Fruit fly (Drosophila melanogaster) whole organism, embryonic: Measurements from ENCODE around the gene CG43886.

Source experiments
- Aef1 ChIP-seq: fragments of 200-800 bp; sonication (Bioruptor generic); IDR thresholded peaks from 3 replicates; pipeline ENCODE4 v1.3.6; 2022; ENCODE audit warnings: missing biosample characterization, missing genetic modification characterization
- Atf3 ChIP-seq: fragments of 200-800 bp; sonication (Bioruptor generic); optimal IDR thresholded peaks from 3 replicates; lab custom pipeline; 2016; ENCODE audit warnings: missing biosample characterization, missing genetic modification characterization
- Bdp1 ChIP-seq: fragments of 200-800 bp; sonication (Bioruptor generic); optimal IDR thresholded peaks from 3 replicates; lab custom pipeline; 2016; ENCODE audit warnings: missing biosample characterization, missing genetic modification characterization
- Bgb ChIP-seq: fragments of 200-800 bp; sonication (Bioruptor generic); IDR thresholded peaks from 2 replicates; pipeline ENCODE4 v1.3.6; 2022; ENCODE audit warnings: missing biosample characterization, missing genetic modification characterization; ENCODE audit not compliant: partially characterized antibody
- CG11560 ChIP-seq: fragments of 200-800 bp; sonication (Bioruptor generic); IDR thresholded peaks from 3 replicates; pipeline ENCODE4 v1.3.6; 2022; ENCODE audit warnings: missing biosample characterization, missing genetic modification characterization
- CG12391 ChIP-seq: fragments of 200-800 bp; sonication (Bioruptor generic); optimal IDR thresholded peaks from 3 replicates; lab custom pipeline; 2018; ENCODE audit warnings: missing biosample characterization, mild to moderate bottlenecking, missing genetic modification characterization, moderate library complexity
- CG12769 ChIP-seq: fragments of 200-800 bp; sonication (Bioruptor generic); optimal IDR thresholded peaks from 2 replicates; lab custom pipeline; 2019; ENCODE audit warnings: missing biosample characterization, mild to moderate bottlenecking, missing genetic modification characterization, moderate library complexity
- CG12942 ChIP-seq: fragments of 200-800 bp; sonication (Bioruptor generic); optimal IDR thresholded peaks from 3 replicates; lab custom pipeline; 2016; ENCODE audit warnings: missing biosample characterization, missing genetic modification characterization
- CG13287 ChIP-seq: fragments of 200-800 bp; sonication (Bioruptor generic); IDR thresholded peaks from 2 replicates; pipeline ENCODE4 v1.3.6; 2022; ENCODE audit warnings: missing biosample characterization, missing genetic modification characterization; ENCODE audit not compliant: partially characterized antibody
- CG13775 ChIP-seq: fragments of 200-800 bp; sonication (Bioruptor generic); optimal IDR thresholded peaks from 3 replicates; lab custom pipeline; 2017; ENCODE audit warnings: missing biosample characterization, mild to moderate bottlenecking, missing genetic modification characterization
- CG15514 ChIP-seq: fragments of 200-800 bp; sonication (Bioruptor generic); optimal IDR thresholded peaks from 3 replicates; lab custom pipeline; 2017; ENCODE audit warnings: missing biosample characterization, missing genetic modification characterization, mild to moderate bottlenecking, moderate library complexity, missing genetic modification reagents
- CG1792 ChIP-seq: fragments of 200-800 bp; sonication (Bioruptor generic); optimal IDR thresholded peaks from 2 replicates; lab custom pipeline; 2016; ENCODE audit warnings: missing biosample characterization, missing genetic modification characterization
- CG18599 ChIP-seq: fragments of 200-800 bp; sonication (Bioruptor generic); optimal IDR thresholded peaks from 3 replicates; lab custom pipeline; 2017; ENCODE audit warnings: missing biosample characterization, missing genetic modification characterization, mild to moderate bottlenecking, moderate library complexity, missing genetic modification reagents
- CG2129 ChIP-seq: fragments of 200-800 bp; sonication (Bioruptor generic); IDR thresholded peaks from 2 replicates; pipeline ENCODE4 v1.3.6; 2022; ENCODE audit warnings: missing biosample characterization, missing genetic modification characterization; ENCODE audit not compliant: partially characterized antibody
- CG33557 ChIP-seq: fragments of 200-800 bp; sonication (Bioruptor generic); optimal IDR thresholded peaks from 2 replicates; lab custom pipeline; 2019; ENCODE audit warnings: missing biosample characterization, mild to moderate bottlenecking, missing genetic modification characterization, moderate library complexity
- CG4360 ChIP-seq: fragments of 200-800 bp; sonication (Bioruptor generic); IDR thresholded peaks from 2 replicates; pipeline ENCODE4 v1.3.6; 2022; ENCODE audit warnings: missing biosample characterization, missing genetic modification characterization
- CG6254 ChIP-seq: fragments of 200-800 bp; sonication (Bioruptor generic); optimal IDR thresholded peaks from 3 replicates; lab custom pipeline; 2017; ENCODE audit warnings: mild to moderate bottlenecking, missing biosample characterization, missing genetic modification reagents, missing genetic modification characterization
- CG7271 ChIP-seq: fragments of 200-800 bp; sonication (Bioruptor generic); optimal IDR thresholded peaks from 2 replicates; lab custom pipeline; 2018; ENCODE audit warnings: missing biosample characterization, mild to moderate bottlenecking, missing genetic modification characterization, moderate library complexity
- CG8290 ChIP-seq, 3 experiments: fragments of 200-800 bp; sonication (Bioruptor generic); optimal IDR thresholded peaks; 2 replicates each; lab custom pipeline; 2016 to 2019; ENCODE audit warnings: missing biosample characterization in 3 of 3, missing genetic modification characterization in 3 of 3, mild to moderate bottlenecking in 2 of 3, moderate library complexity in 1 of 3
- CG8478 ChIP-seq: fragments of >200 bp; optimal IDR thresholded peaks from 2 replicates; lab custom pipeline; 2018
- D19A ChIP-seq: fragments of 200-800 bp; optimal IDR thresholded peaks from 3 replicates; lab custom pipeline; 2019; ENCODE audit warnings: missing biosample characterization, mild to moderate bottlenecking, missing genetic modification characterization, moderate library complexity
- Dip2 ChIP-seq: fragments of 200-800 bp; sonication (Bioruptor generic); IDR thresholded peaks from 2 replicates; pipeline ENCODE4 v1.3.6; 2022; ENCODE audit warnings: missing biosample characterization, missing genetic modification characterization
- Fer1 ChIP-seq: fragments of 200-800 bp; sonication (Bioruptor generic); optimal IDR thresholded peaks from 2 replicates; lab custom pipeline; 2017; ENCODE audit warnings: missing biosample characterization, mild to moderate bottlenecking, missing genetic modification characterization
- Lhr ChIP-seq: fragments of 200-800 bp; sonication (Bioruptor generic); optimal IDR thresholded peaks from 3 replicates; lab custom pipeline; 2017; ENCODE audit warnings: mild to moderate bottlenecking, missing biosample characterization, missing genetic modification reagents, missing genetic modification characterization
- Lim3 ChIP-seq: fragments of 200-800 bp; sonication (Bioruptor generic); IDR thresholded peaks from 2 replicates; pipeline ENCODE4 v1.3.6; 2022; ENCODE audit warnings: missing biosample characterization, missing genetic modification characterization
- Med ChIP-seq: fragments of 200-800 bp; sonication (Bioruptor generic); peaks from one replicate; lab custom pipeline; 2016; ENCODE audit warnings: missing biosample characterization, missing genetic modification characterization, mild to moderate bottlenecking, inconsistent platforms, moderate library complexity
- Nf-YB ChIP-seq: fragments of 200-800 bp; sonication (Bioruptor generic); optimal IDR thresholded peaks from 3 replicates; lab custom pipeline; 2019; ENCODE audit warnings: missing biosample characterization, mild to moderate bottlenecking, missing genetic modification characterization, moderate library complexity
- NfI ChIP-seq: fragments of 200-800 bp; sonication (Bioruptor generic); optimal IDR thresholded peaks from 3 replicates; lab custom pipeline; 2018; ENCODE audit warnings: missing biosample characterization, mild to moderate bottlenecking, missing genetic modification characterization, moderate library complexity
- Oaz ChIP-seq: fragments of 200-800 bp; sonication (Bioruptor generic); IDR thresholded peaks from 2 replicates; pipeline ENCODE4 v1.3.6; 2022; ENCODE audit warnings: missing biosample characterization, missing genetic modification characterization
- Optix ChIP-seq: fragments of 200-800 bp; sonication (Bioruptor generic); IDR thresholded peaks from 3 replicates; pipeline ENCODE4 v1.3.6; 2022; ENCODE audit warnings: missing biosample characterization, missing genetic modification characterization
- Sin3A ChIP-seq: fragments of >200 bp; optimal IDR thresholded peaks from 2 replicates; lab custom pipeline; 2018
- Six4 ChIP-seq: fragments of 200-800 bp; sonication (Bioruptor generic); optimal IDR thresholded peaks from 2 replicates; lab custom pipeline; 2016; ENCODE audit warnings: missing biosample characterization, missing genetic modification characterization
- bab2 ChIP-seq: fragments of 200-800 bp; sonication (Bioruptor generic); optimal IDR thresholded peaks from 2 replicates; lab custom pipeline; 2016; ENCODE audit warnings: missing biosample characterization, missing genetic modification characterization
- bsh ChIP-seq, 2 experiments: fragments of 200-800 bp; sonication (Bioruptor generic); optimal IDR thresholded peaks; 2 replicates each; lab custom pipeline; 2017 to 2018; ENCODE audit warnings: mild to moderate bottlenecking in 2 of 2, missing biosample characterization in 2 of 2, missing genetic modification characterization in 2 of 2, moderate library complexity in 1 of 2
- ci ChIP-seq: fragments of 200-800 bp; sonication (Bioruptor generic); IDR thresholded peaks from 3 replicates; pipeline ENCODE4 v1.3.6; 2022; ENCODE audit warnings: missing biosample characterization, missing genetic modification characterization
- croc ChIP-seq: fragments of 200-800 bp; sonication (Bioruptor generic); conservative IDR thresholded peaks from 3 replicates; pipeline ENCODE4 v1.3.6; 2022; ENCODE audit warnings: missing biosample characterization, missing genetic modification characterization
- dysf ChIP-seq: fragments of 200-800 bp; sonication (Bioruptor generic); IDR thresholded peaks from 3 replicates; pipeline ENCODE4 v1.3.6; 2022; ENCODE audit warnings: missing biosample characterization, missing genetic modification characterization
- en ChIP-seq: fragments of 200-800 bp; sonication (Bioruptor generic); optimal IDR thresholded peaks from 2 replicates; lab custom pipeline; 2016; ENCODE audit warnings: missing biosample characterization, missing genetic modification characterization
- fd64A ChIP-seq: fragments of 200-800 bp; sonication (Bioruptor generic); optimal IDR thresholded peaks from 3 replicates; lab custom pipeline; 2018; ENCODE audit warnings: missing biosample characterization, mild to moderate bottlenecking, missing genetic modification characterization
- fd96Cb ChIP-seq: fragments of 200-800 bp; sonication (Bioruptor generic); optimal IDR thresholded peaks from 2 replicates; lab custom pipeline; 2018; ENCODE audit warnings: missing biosample characterization, mild to moderate bottlenecking, missing genetic modification characterization, moderate library complexity
- hbn ChIP-seq: fragments of 200-800 bp; sonication (Bioruptor generic); IDR thresholded peaks from 2 replicates; pipeline ENCODE4 v1.3.6; 2022; ENCODE audit warnings: missing biosample characterization, missing genetic modification characterization; ENCODE audit not compliant: partially characterized antibody
- ind ChIP-seq: fragments of 200-800 bp; sonication (Bioruptor generic); optimal IDR thresholded peaks from 3 replicates; lab custom pipeline; 2016; ENCODE audit warnings: missing biosample characterization, missing genetic modification characterization
- jing ChIP-seq: fragments of 200-800 bp; sonication (Bioruptor generic); optimal IDR thresholded peaks from 2 replicates; lab custom pipeline; 2018; ENCODE audit warnings: missing biosample characterization, mild to moderate bottlenecking, missing genetic modification characterization
- nmo ChIP-seq: fragments of 200-800 bp; sonication (Bioruptor generic); optimal IDR thresholded peaks from 2 replicates; lab custom pipeline; 2018; ENCODE audit warnings: missing biosample characterization, mild to moderate bottlenecking, missing genetic modification characterization, moderate library complexity
- ro ChIP-seq: fragments of 200-800 bp; sonication (Bioruptor generic); IDR thresholded peaks from 2 replicates; pipeline ENCODE4 v1.3.6; 2022; ENCODE audit warnings: missing biosample characterization, missing genetic modification characterization
- slp2 ChIP-seq: fragments of 200-800 bp; sonication (Bioruptor generic); optimal IDR thresholded peaks from 2 replicates; lab custom pipeline; 2016; ENCODE audit warnings: missing biosample characterization, missing genetic modification characterization
- wek ChIP-seq: fragments of 200-800 bp; sonication (Bioruptor generic); optimal IDR thresholded peaks from 3 replicates; lab custom pipeline; 2018; ENCODE audit warnings: missing biosample characterization, mild to moderate bottlenecking, missing genetic modification characterization, moderate library complexity
- yki ChIP-seq: fragments of >200 bp; optimal IDR thresholded peaks from 3 replicates; lab custom pipeline; 2018
- zf30C ChIP-seq: fragments of 200-800 bp; sonication (Bioruptor generic); optimal IDR thresholded peaks from 3 replicates; lab custom pipeline; 2018; ENCODE audit warnings: missing biosample characterization, mild to moderate bottlenecking, missing genetic modification characterization

The CG43886 gene

dm6 chr3L:8153206-8153996 is 6.2 kb downstream of the CG43886 start (continued):
- peak; percentile 60; the same call in 2 of the 3 replicates for TF ChIP-seq Optix (GFP tag; lab: Robert Waterston, UW)
- no peak for TF ChIP-seq slp2 (GFP tag; lab: Kevin White, UChicago)
- TF ChIP-seq CG12942, result peak; percentile 33
- TF ChIP-seq CG12769 (tag; lab: Kevin White, UChicago), result peak; percentile 5
- no peak for TF ChIP-seq CG8478
- TF ChIP-seq CG13775 (GFP tag; lab: Kevin White, UChicago), result peak; percentile 2
- TF ChIP-seq Fer1 (GFP tag; lab: Kevin White, UChicago), result peak; percentile 48
- peak; percentile 46; the same call in 1 of the 3 replicates for TF ChIP-seq Aef1 (GFP tag; lab: Robert Waterston, UW)
- no peak for TF ChIP-seq CG8290 (GFP tag; optimal IDR thresholded peaks at IDR 0.05; lab: Kevin White, UChicago)
- no peak for TF ChIP-seq CG8290 (tag; optimal IDR thresholded peaks at IDR 0.05; lab: Kevin White, UChicago)
- TF ChIP-seq CG33557, result no peak
- no peak for TF ChIP-seq Oaz
- TF ChIP-seq ind (GFP tag; lab: Kevin White, UChicago), result peak; percentile 64
- no peak for TF ChIP-seq CG2129 (GFP tag; lab: Robert Waterston, UW)
- TF ChIP-seq Sin3A (lab: Kevin White, UChicago), result no peak
- TF ChIP-seq Bdp1 (GFP tag; lab: Kevin White, UChicago), result peak; percentile 9
- peak; percentile 65 for TF ChIP-seq jing (GFP tag; lab: Kevin White, UChicago)
- no peak for TF ChIP-seq Dip2 (GFP tag; lab: Robert Waterston, UW)
- peak; percentile 1 for TF ChIP-seq Six4 (GFP tag; lab: Kevin White, UChicago)
- TF ChIP-seq fd64A, result no peak
- TF ChIP-seq CG13287 (GFP tag; lab: Robert Waterston, UW), result no peak
- peak; percentile 84 for TF ChIP-seq Med (GFP tag; lab: Kevin White, UChicago)
- TF ChIP-seq hbn (GFP tag; lab: Robert Waterston, UW), result no peak
- no peak for TF ChIP-seq ro (GFP tag; lab: Robert Waterston, UW)
- peak; percentile 63 for TF ChIP-seq fd96Cb (tag; lab: Kevin White, UChicago)
- TF ChIP-seq yki, result no peak
- TF ChIP-seq Bgb (GFP tag; lab: Robert Waterston, UW), result no peak
- no peak for TF ChIP-seq wek (GFP tag; lab: Kevin White, UChicago)
- peak; percentile 57 for TF ChIP-seq NfI (GFP tag; lab: Kevin White, UChicago)
- no peak for TF ChIP-seq CG7271
- TF ChIP-seq Lim3 (GFP tag; lab: Robert Waterston, UW), result peak; percentile 49; the same call in 1 of the 2 replicates
- no peak for TF ChIP-seq CG1792
- peak; percentile 27; the same call in 1 of the 2 replicates for TF ChIP-seq CG4360 (GFP tag; lab: Robert Waterston, UW)
- TF ChIP-seq CG6254, result peak; percentile 16
- TF ChIP-seq bab2, result peak; percentile 54
- TF ChIP-seq Nf-YB, result no peak
- TF ChIP-seq CG11560 (tag; lab: Robert Waterston, UW), result no peak
- peak; percentile 36 for TF ChIP-seq nmo (GFP tag; lab: Kevin White, UChicago)
- peak; percentile 29 for TF ChIP-seq CG15514 (GFP tag; lab: Kevin White, UChicago)
- TF ChIP-seq ci (GFP tag; lab: Robert Waterston, UW), result peak; percentile 91
- peak; percentile 61 for TF ChIP-seq D19A (tag; lab: Kevin White, UChicago)
- TF ChIP-seq zf30C, result no peak
- TF ChIP-seq CG18599, result peak; percentile 33
- TF ChIP-seq croc (GFP tag; lab: Robert Waterston, UW), result peak; percentile 36; the same call in 2 of the 3 replicates
- TF ChIP-seq en (GFP tag; lab: Kevin White, UChicago), result no peak
- peak; percentile 54 for TF ChIP-seq Atf3
- peak; percentile 8 for TF ChIP-seq Lhr
- TF ChIP-seq bsh (GFP tag; optimal IDR thresholded peaks at IDR 0.05; lab: Kevin White, UChicago), result peak; percentile 65 to 69
- TF ChIP-seq CG12391 (tag; lab: Kevin White, UChicago), result peak; percentile 49
- TF ChIP-seq dysf (GFP tag; lab: Robert Waterston, UW), result peak; percentile 67
